Worm (Caenorhabditis elegans) whole organism, midembryonic: ENCODE results near the gene egas-3.
A peak's percentile ranks its signal among the peaks of the same experiment; 100 is the strongest.

Experiments used
- T22C8.4 ChIP-seq: fragments of 200-800 bp; sonication (Bioruptor generic); IDR thresholded peaks from 2 replicates; pipeline ENCODE4 v1.3.6; 2022; ENCODE audit warnings: missing genetic modification characterization, missing compliant biosample characterization
- cog-1 ChIP-seq: sonication (generic microtip); optimal IDR thresholded peaks from 2 replicates; lab custom pipeline; 2016; ENCODE audit warnings: missing genetic modification characterization, missing compliant biosample characterization
- flt-1 ChIP-seq: fragments of 200-800 bp; sonication (Bioruptor generic); IDR thresholded peaks from 2 replicates; pipeline ENCODE4 v1.3.6; 2022; ENCODE audit warnings: missing genetic modification characterization, missing compliant biosample characterization
- klf-2 ChIP-seq: fragments of 200-800 bp; sonication (Bioruptor generic); conservative IDR thresholded peaks from 2 replicates; pipeline ENCODE4 v1.3.6; 2022; ENCODE audit warnings: missing genetic modification reagents, missing genetic modification characterization, missing compliant biosample characterization
- med-1 ChIP-seq: sonication (generic microtip); optimal IDR thresholded peaks from 2 replicates; lab custom pipeline; 2017; ENCODE audit warnings: missing genetic modification characterization, mild to moderate bottlenecking, missing compliant biosample characterization, antibody characterized with exemption, missing genetic modification reagents; ENCODE audit not compliant: insufficient read depth
- ref-1 ChIP-seq: fragments of 200-800 bp; sonication (Bioruptor generic); conservative IDR thresholded peaks from 2 replicates; pipeline ENCODE4 v1.3.6; 2022; ENCODE audit warnings: missing genetic modification reagents, missing genetic modification characterization, missing compliant biosample characterization
- tab-1 ChIP-seq: fragments of 200-800 bp; sonication (Bioruptor generic); IDR thresholded peaks from 2 replicates; pipeline ENCODE4 v1.3.6; 2022; ENCODE audit warnings: missing genetic modification characterization, missing compliant biosample characterization
- ztf-23 ChIP-seq: fragments of 200-800 bp; sonication (Bioruptor generic); IDR thresholded peaks from 2 replicates; pipeline ENCODE4 v1.3.6; 2022; ENCODE audit warnings: missing genetic modification reagents, missing genetic modification characterization, missing compliant biosample characterization
- ztf-29 ChIP-seq: fragments of 200-800 bp; sonication (Bioruptor generic); IDR thresholded peaks from 2 replicates; pipeline ENCODE4 v1.3.6; 2022; ENCODE audit warnings: missing genetic modification reagents, missing genetic modification characterization, missing compliant biosample characterization

Gene egas-3

ce11 chrV:18628907-18629306 is 7.2 kb downstream of the egas-3 start:
- TF ChIP-seq flt-1 (GFP tag; lab: Robert Waterston, UW): no peak
- TF ChIP-seq cog-1 (tag; lab: Kevin White, UChicago): no peak
- peak; percentile 76 for TF ChIP-seq T22C8.4 (GFP tag; lab: Robert Waterston, UW)
- TF ChIP-seq ref-1 (GFP tag; lab: Robert Waterston, UW): no peak
- no peak for TF ChIP-seq ztf-23 (GFP tag; lab: Robert Waterston, UW)
- no peak for TF ChIP-seq med-1 (GFP tag; lab: Kevin White, UChicago)
- no peak for TF ChIP-seq klf-2 (GFP tag; lab: Robert Waterston, UW)

DNA sequence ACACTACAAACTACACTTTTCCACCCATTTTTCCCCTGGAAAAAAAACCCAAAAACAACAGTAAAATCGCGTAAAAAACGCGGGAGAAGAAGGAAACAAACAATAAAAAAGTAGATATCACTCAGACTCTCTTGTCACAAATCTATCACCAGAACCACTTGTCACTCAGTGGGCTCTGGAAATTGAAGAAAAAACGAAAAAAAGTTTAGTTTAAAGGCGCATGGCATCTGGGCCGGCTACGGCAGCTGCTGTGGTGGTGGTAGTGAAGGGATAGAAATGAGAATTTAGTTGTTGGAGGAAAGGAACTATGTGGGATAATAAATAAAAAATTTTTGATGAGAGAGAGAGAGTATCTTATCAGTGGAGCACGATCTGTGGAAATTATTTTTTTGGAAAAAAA is 8.7 kb downstream of the egas-3 start:
- TF ChIP-seq T22C8.4 (GFP tag; lab: Robert Waterston, UW) (no peak), cog-1 (tag; lab: Kevin White, UChicago) (no peak), ref-1 (GFP tag; lab: Robert Waterston, UW) (no peak), flt-1 (GFP tag; lab: Robert Waterston, UW) (no peak), ztf-23 (GFP tag; lab: Robert Waterston, UW) (no peak), ztf-29 (GFP tag; lab: Robert Waterston, UW) (no peak), tab-1 (GFP tag; lab: Robert Waterston, UW) (no peak), klf-2 (GFP tag; lab: Robert Waterston, UW) (no peak), med-1 (GFP tag; lab: Kevin White, UChicago) (no peak)

DNA sequence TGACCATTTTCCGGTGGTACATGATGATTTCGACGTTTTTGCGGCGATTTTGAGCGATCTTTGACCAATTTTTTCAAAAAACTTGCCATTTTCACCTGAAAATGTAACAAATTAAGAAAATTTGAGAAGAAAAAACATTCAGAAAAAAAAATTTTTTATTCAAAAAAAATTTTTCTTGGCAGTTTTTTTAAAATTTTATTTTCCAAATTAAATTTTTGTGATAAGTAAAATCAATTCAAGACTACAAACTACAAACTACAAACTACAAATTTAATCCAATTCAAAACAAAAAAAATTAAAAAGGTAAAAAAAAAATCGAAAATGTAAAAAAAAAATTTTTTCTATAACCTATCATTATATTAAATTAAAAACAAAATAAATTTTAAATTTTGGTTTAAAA is 9.4 kb downstream of the egas-3 start, which contains the start of gene Y69H2.15:
Y69H2.15 (minus strand) TSS at position 101 of the 400 bp plus-strand sequence.
- TF ChIP-seq ztf-23 (GFP tag; lab: Robert Waterston, UW) (no peak), ref-1 (GFP tag; lab: Robert Waterston, UW) (no peak), cog-1 (tag; lab: Kevin White, UChicago) (no peak), klf-2 (GFP tag; lab: Robert Waterston, UW) (no peak), tab-1 (GFP tag; lab: Robert Waterston, UW) (no peak)

DNA sequence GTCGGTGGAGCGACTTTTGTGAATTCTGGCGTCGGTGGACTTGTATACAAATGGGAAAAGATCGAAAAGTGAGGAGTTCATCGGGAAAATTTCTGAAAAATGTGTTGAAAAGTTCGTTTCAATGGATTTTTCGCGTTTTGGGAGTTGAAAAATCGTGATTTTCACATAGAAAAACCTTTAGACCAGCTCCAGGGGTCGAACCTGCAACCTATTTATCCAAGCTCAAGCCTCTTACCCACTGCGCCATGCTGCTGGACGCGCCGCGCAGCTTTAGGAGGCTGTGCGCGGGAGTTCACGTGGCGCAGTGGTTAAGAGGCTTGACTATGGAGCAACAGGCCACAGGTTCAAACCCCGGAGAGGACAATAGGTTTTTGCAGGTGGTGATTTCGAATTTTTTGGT is 13.7 kb downstream of the egas-3 start, which contains the start of gene Y69H2.1:
Y69H2.1 (minus strand) TSS at position 101 of the 400 bp plus-strand sequence.
- TF ChIP-seq flt-1 (GFP tag; lab: Robert Waterston, UW): no peak
- TF ChIP-seq ztf-29 (GFP tag; lab: Robert Waterston, UW): no peak
- no peak for TF ChIP-seq klf-2 (GFP tag; lab: Robert Waterston, UW)
- TF ChIP-seq tab-1 (GFP tag; lab: Robert Waterston, UW): no peak
- no peak for TF ChIP-seq med-1 (GFP tag; lab: Kevin White, UChicago)
- no peak for TF ChIP-seq cog-1 (tag; lab: Kevin White, UChicago)
- TF ChIP-seq T22C8.4 (GFP tag; lab: Robert Waterston, UW): no peak
- TF ChIP-seq ztf-23 (GFP tag; lab: Robert Waterston, UW): no peak
- no peak for TF ChIP-seq ref-1 (GFP tag; lab: Robert Waterston, UW)

DNA sequence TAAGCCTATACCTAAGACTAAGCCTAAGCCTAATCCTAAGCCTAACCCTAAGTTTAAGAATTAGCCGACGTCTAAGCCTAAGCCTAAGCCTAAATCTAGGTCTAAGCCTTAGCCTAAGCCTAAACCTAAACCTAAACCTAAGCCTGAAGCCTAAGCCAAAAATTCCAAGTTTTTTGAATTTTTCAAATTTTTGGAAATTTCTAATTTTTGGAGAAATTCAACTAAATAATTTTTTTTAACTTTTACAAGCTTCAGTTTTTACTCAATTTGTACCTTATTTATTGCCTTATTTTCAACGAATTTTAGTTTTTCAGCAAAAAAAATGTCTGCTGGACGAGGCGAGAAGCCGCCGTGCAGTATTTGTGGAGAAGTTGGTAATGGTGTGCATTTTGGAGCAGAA is 19.9 kb downstream of the egas-3 start, which contains the start of gene nhr-70:
nhr-70 (plus strand) TSS at position 301 of the 400 bp plus-strand sequence.
- TF ChIP-seq tab-1 (GFP tag; lab: Robert Waterston, UW) (no peak), ref-1 (GFP tag; lab: Robert Waterston, UW) (no peak), cog-1 (tag; lab: Kevin White, UChicago) (no peak), ztf-29 (GFP tag; lab: Robert Waterston, UW) (no peak), klf-2 (GFP tag; lab: Robert Waterston, UW) (no peak), ztf-23 (GFP tag; lab: Robert Waterston, UW) (no peak), med-1 (GFP tag; lab: Kevin White, UChicago) (no peak), flt-1 (GFP tag; lab: Robert Waterston, UW) (no peak), T22C8.4 (GFP tag; lab: Robert Waterston, UW) (no peak)

DNA sequence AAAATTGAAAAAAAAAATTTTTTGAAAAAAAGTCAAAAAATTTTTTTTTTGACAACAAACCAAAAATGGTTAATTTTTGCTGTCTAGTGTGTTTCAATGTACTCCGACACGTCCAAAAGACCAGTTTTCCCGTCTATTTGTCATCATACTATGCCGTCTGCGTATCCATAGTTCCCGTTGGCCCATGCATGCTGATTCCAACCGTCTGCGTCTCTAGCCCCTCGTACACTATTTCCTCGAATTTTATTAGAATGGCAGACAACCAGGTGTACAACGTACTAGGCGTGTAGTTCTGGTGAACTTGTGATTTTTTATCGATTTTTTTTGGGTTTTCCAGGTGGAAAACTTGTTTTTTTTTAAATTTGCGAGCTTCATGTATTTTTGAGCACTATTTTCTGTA is 21.6 kb downstream of the egas-3 start:
- no peak for TF ChIP-seq tab-1 (GFP tag; lab: Robert Waterston, UW)
- peak; percentile 60 for TF ChIP-seq T22C8.4 (GFP tag; lab: Robert Waterston, UW)
- TF ChIP-seq cog-1 (tag; lab: Kevin White, UChicago): peak; percentile 14

- TF ChIP-seq ztf-29 (GFP tag; lab: Robert Waterston, UW) (0 out of 2 replicates have a peak, but pooled peaks have one; percentile 58), klf-2 (GFP tag; lab: Robert Waterston, UW) (no peak), flt-1 (GFP tag; lab: Robert Waterston, UW) (no peak)
These were observed 23.0 kb downstream of the egas-3 start for ce11 chrV:18613164-18613563.

DNA sequence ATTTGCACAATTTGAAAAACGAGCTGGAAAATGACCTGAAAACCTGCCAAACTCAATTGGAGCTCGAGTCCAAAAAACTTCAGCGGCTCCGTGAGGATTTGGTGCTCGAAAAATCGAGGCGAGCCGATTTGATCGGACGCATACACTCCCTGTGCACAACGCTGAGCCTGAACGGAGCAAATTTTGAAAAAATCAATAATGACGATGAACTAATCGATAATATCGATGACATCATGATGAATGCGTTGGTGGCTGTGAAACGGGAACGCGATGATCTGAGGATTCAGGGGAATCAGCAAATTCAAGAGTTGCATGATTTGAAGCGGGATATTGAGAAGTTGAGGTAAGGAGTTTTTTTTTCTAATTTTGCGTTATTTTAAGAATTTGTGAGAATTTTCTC is 30.6 kb downstream of the egas-3 start:
- TF ChIP-seq klf-2 (GFP tag; lab: Robert Waterston, UW) (no peak), T22C8.4 (GFP tag; lab: Robert Waterston, UW) (peak; percentile 65)

- TF ChIP-seq ztf-23 (GFP tag; lab: Robert Waterston, UW) (no peak), klf-2 (GFP tag; lab: Robert Waterston, UW) (no peak), tab-1 (GFP tag; lab: Robert Waterston, UW) (no peak), T22C8.4 (GFP tag; lab: Robert Waterston, UW) (no peak), ztf-29 (GFP tag; lab: Robert Waterston, UW) (peak; percentile 76), cog-1 (tag; lab: Kevin White, UChicago) (no peak), ref-1 (GFP tag; lab: Robert Waterston, UW) (no peak)
These were observed 38.4 kb downstream of the egas-3 start for ce11 chrV:18597779-18598178.

- TF ChIP-seq klf-2 (GFP tag; lab: Robert Waterston, UW) (no peak), T22C8.4 (GFP tag; lab: Robert Waterston, UW) (no peak), tab-1 (GFP tag; lab: Robert Waterston, UW) (no peak), cog-1 (tag; lab: Kevin White, UChicago) (peak; percentile 2), ztf-29 (GFP tag; lab: Robert Waterston, UW) (no peak), med-1 (GFP tag; lab: Kevin White, UChicago) (no peak), ref-1 (GFP tag; lab: Robert Waterston, UW) (no peak), ztf-23 (GFP tag; lab: Robert Waterston, UW) (0 out of 2 replicates have a peak, but pooled peaks have one; percentile 8), flt-1 (GFP tag; lab: Robert Waterston, UW) (0 out of 2 replicates have a peak, but pooled peaks have one; percentile 38)
These were observed 39.9 kb downstream of the egas-3 start for ce11 chrV:18596240-18596639.
